Worm (Caenorhabditis elegans): ENCODE measurements around the gene tag-196.

Gene tag-196

ce11 chrV:8588079-8588478 is 6.6 kb upstream of the tag-196 start, which contains the start of gene C10B5.3:
Gene C10B5.3 (minus strand): TSS chrV:8588179.
- TF ChIP-seq him-1 (tag; optimal IDR thresholded peaks at IDR 0.05) = no peak
- no peak for TF ChIP-seq dao-5 (tag; optimal IDR thresholded peaks at IDR 0.05)
- no peak for TF ChIP-seq W03F9.2 (tag; optimal IDR thresholded peaks at IDR 0.05)

ce11 chrV:8592691-8593307 is 1.9 kb upstream of the tag-196 start:
- no peak for TF ChIP-seq him-1 (tag; optimal IDR thresholded peaks at IDR 0.05)

ce11 chrV:8599192-8599591 is 4.5 kb downstream of the tag-196 start, which contains the start of gene F41E6.7:
Gene F41E6.7 (minus strand): TSS chrV:8599292.
- TF ChIP-seq dao-5 (tag; optimal IDR thresholded peaks at IDR 0.05) (no peak), W03F9.2 (tag; optimal IDR thresholded peaks at IDR 0.05) (no peak), him-1 (tag; optimal IDR thresholded peaks at IDR 0.05) (no peak)

- TF ChIP-seq dao-5 (tag; optimal IDR thresholded peaks at IDR 0.05) (no peak), him-1 (tag; optimal IDR thresholded peaks at IDR 0.05) (no peak), W03F9.2 (tag; optimal IDR thresholded peaks at IDR 0.05) (no peak)
Measured at ce11 chrV:8599957-8600356, 5.2 kb downstream of the tag-196 start.

- TF ChIP-seq W03F9.2 (tag; optimal IDR thresholded peaks at IDR 0.05) = no peak
- no peak for TF ChIP-seq him-1 (tag; optimal IDR thresholded peaks at IDR 0.05)
- no peak for TF ChIP-seq dao-5 (tag; optimal IDR thresholded peaks at IDR 0.05)
Measured at ce11 chrV:8601420-8601819, 6.7 kb downstream of the tag-196 start, which contains the start of gene F41E6.8. Gene F41E6.8 (minus strand): TSS chrV:8601520.

ce11 chrV:8602638-8603037 is 7.9 kb downstream of the tag-196 start, which contains the start of gene F41E6.15:
Gene F41E6.15 (minus strand): TSS chrV:8602738.
- TF ChIP-seq W03F9.2 (tag; optimal IDR thresholded peaks at IDR 0.05) (no peak), dao-5 (tag; optimal IDR thresholded peaks at IDR 0.05) (no peak), him-1 (tag; optimal IDR thresholded peaks at IDR 0.05) (no peak)

ce11 chrV:8603272-8603671 is 8.6 kb downstream of the tag-196 start, which contains the start of gene F41E6.5:
Gene F41E6.5 (plus strand): TSS chrV:8603480.
- no peak for TF ChIP-seq W03F9.2 (tag; optimal IDR thresholded peaks at IDR 0.05)

ce11 chrV:8606099-8606696 is 11.5 kb downstream of the tag-196 start, which contains the start of gene vps-60:
Gene vps-60 (minus strand): TSS chrV:8606128.
- peak; percentile 94 for TF ChIP-seq W03F9.2 (tag; optimal IDR thresholded peaks at IDR 0.05)
- no peak for TF ChIP-seq dao-5 (tag; optimal IDR thresholded peaks at IDR 0.05)
- TF ChIP-seq him-1 (tag; optimal IDR thresholded peaks at IDR 0.05) = peak; percentile 81

- no peak for TF ChIP-seq dao-5 (tag; optimal IDR thresholded peaks at IDR 0.05)
- TF ChIP-seq W03F9.2 (tag; optimal IDR thresholded peaks at IDR 0.05) = no peak
- no peak for TF ChIP-seq him-1 (tag; optimal IDR thresholded peaks at IDR 0.05)
Measured at ce11 chrV:8607353-8607850, 12.7 kb downstream of the tag-196 start, which contains the start of gene smk-1. Gene smk-1 (plus strand): TSS chrV:8607800.

- TF ChIP-seq W03F9.2 (tag; optimal IDR thresholded peaks at IDR 0.05) = no peak
- no peak for TF ChIP-seq dao-5 (tag; optimal IDR thresholded peaks at IDR 0.05)
- no peak for TF ChIP-seq him-1 (tag; optimal IDR thresholded peaks at IDR 0.05)
Measured at ce11 chrV:8608483-8608882, 13.8 kb downstream of the tag-196 start.

ce11 chrV:8609776-8610529 is 15.2 kb downstream of the tag-196 start:
- TF ChIP-seq dao-5 (tag; optimal IDR thresholded peaks at IDR 0.05) (no peak), him-1 (tag; optimal IDR thresholded peaks at IDR 0.05) (no peak), W03F9.2 (tag; optimal IDR thresholded peaks at IDR 0.05) (no peak)

ce11 chrV:8610633-8611404 is 16.1 kb downstream of the tag-196 start, which contains the start of gene fip-4:
Gene fip-4 (minus strand): TSS chrV:8611268.
- TF ChIP-seq dao-5 (tag; optimal IDR thresholded peaks at IDR 0.05) (no peak), W03F9.2 (tag; optimal IDR thresholded peaks at IDR 0.05) (no peak), him-1 (tag; optimal IDR thresholded peaks at IDR 0.05) (no peak)

ce11 chrV:8615711-8616110 is 21.0 kb downstream of the tag-196 start:
- TF ChIP-seq dao-5 (tag; optimal IDR thresholded peaks at IDR 0.05) (no peak), W03F9.2 (tag; optimal IDR thresholded peaks at IDR 0.05) (no peak), him-1 (tag; optimal IDR thresholded peaks at IDR 0.05) (no peak)
